Worm (Caenorhabditis elegans) whole organism, mixed stage, embryonic: ENCODE results near the gene icl-1.

Experiments used
- M03D4.4 ChIP-seq: sonication (generic microtip); optimal IDR thresholded peaks from 2 replicates; lab custom pipeline; 2017; ENCODE audit warnings: mild to moderate bottlenecking, missing genetic modification characterization, missing compliant biosample characterization
- bed-3 ChIP-seq: fragments of 200-800 bp; sonication (Bioruptor generic); optimal IDR thresholded peaks from 3 replicates; lab custom pipeline; 2018; ENCODE audit warnings: mild to moderate bottlenecking, missing genetic modification characterization, moderate library complexity, missing compliant biosample characterization
- blmp-1 ChIP-seq: fragments of 150-350 bp; optimal IDR thresholded peaks from 2 replicates; lab custom pipeline; 2014; ENCODE audit warnings: missing biosample characterization, missing genetic modification characterization
- ceh-39 ChIP-seq: fragments of 150-350 bp; optimal IDR thresholded peaks from 2 replicates; lab custom pipeline; 2014; ENCODE audit warnings: missing biosample characterization, missing genetic modification characterization
- ceh-43 ChIP-seq: fragments of 200-800 bp; sonication (Bioruptor generic); optimal IDR thresholded peaks from 2 replicates; lab custom pipeline; 2018; ENCODE audit warnings: mild to moderate bottlenecking, missing genetic modification characterization, moderate library complexity, missing compliant biosample characterization
- ceh-83 ChIP-seq: fragments of 200-800 bp; sonication (Bioruptor generic); optimal IDR thresholded peaks from 2 replicates; lab custom pipeline; 2018; ENCODE audit warnings: mild to moderate bottlenecking, missing genetic modification characterization, missing compliant biosample characterization
- cnd-1 ChIP-seq: fragments of 200-800 bp; sonication (Bioruptor generic); optimal IDR thresholded peaks from 2 replicates; lab custom pipeline; 2018; ENCODE audit warnings: mild to moderate bottlenecking, missing genetic modification characterization, missing compliant biosample characterization
- drap-1 ChIP-seq: fragments of 200-800 bp; sonication (Bioruptor generic); optimal IDR thresholded peaks from 3 replicates; lab custom pipeline; 2018; ENCODE audit warnings: mild to moderate bottlenecking, missing genetic modification characterization, missing compliant biosample characterization
- elt-1 ChIP-seq: sonication (generic microtip); optimal IDR thresholded peaks from 2 replicates; lab custom pipeline; 2017; ENCODE audit warnings: missing genetic modification characterization, mild to moderate bottlenecking, missing compliant biosample characterization, antibody characterized with exemption, moderate library complexity, borderline replicate concordance; ENCODE audit not compliant: insufficient read depth
- flh-1 ChIP-seq: fragments of 200-800 bp; sonication (Bioruptor generic); optimal IDR thresholded peaks from 2 replicates; lab custom pipeline; 2018; ENCODE audit warnings: mild to moderate bottlenecking, missing genetic modification characterization, moderate library complexity, missing compliant biosample characterization
- ham-2 ChIP-seq: fragments of 200-800 bp; sonication (Bioruptor generic); optimal IDR thresholded peaks from 2 replicates; lab custom pipeline; 2018; ENCODE audit warnings: mild to moderate bottlenecking, missing genetic modification characterization, missing compliant biosample characterization
- hlh-1 ChIP-seq: fragments of 150-350 bp; optimal IDR thresholded peaks from 2 replicates; lab custom pipeline; 2014; ENCODE audit warnings: missing biosample characterization, missing genetic modification reagents, missing genetic modification characterization
- lin-13 ChIP-seq: fragments of 150-350 bp; optimal IDR thresholded peaks from 2 replicates; lab custom pipeline; 2014; ENCODE audit warnings: missing biosample characterization, missing genetic modification characterization
- lin-32 ChIP-seq: fragments of 200-800 bp; sonication (Bioruptor generic); optimal IDR thresholded peaks from 2 replicates; lab custom pipeline; 2018; ENCODE audit warnings: mild to moderate bottlenecking, missing genetic modification characterization, missing compliant biosample characterization
- lsy-2 ChIP-seq: fragments of 150-350 bp; optimal IDR thresholded peaks from 2 replicates; lab custom pipeline; 2014; ENCODE audit warnings: missing biosample characterization, missing genetic modification characterization
- mab-5 ChIP-seq: fragments of 150-350 bp; optimal IDR thresholded peaks from 2 replicates; lab custom pipeline; 2014; ENCODE audit warnings: missing biosample characterization, missing genetic modification characterization
- mep-1 ChIP-seq: fragments of 150-350 bp; optimal IDR thresholded peaks from 2 replicates; lab custom pipeline; 2017; ENCODE audit warnings: missing biosample characterization, missing genetic modification reagents, missing genetic modification characterization, inconsistent platforms
- mls-2 ChIP-seq: sonication (generic microtip); optimal IDR thresholded peaks from 2 replicates; lab custom pipeline; 2016; ENCODE audit warnings: mild to moderate bottlenecking, missing genetic modification characterization, moderate library complexity, missing compliant biosample characterization
- nhr-12 ChIP-seq: fragments of 150-350 bp; optimal IDR thresholded peaks from 2 replicates; lab custom pipeline; 2014; ENCODE audit warnings: missing biosample characterization, missing genetic modification characterization
- nhr-2 ChIP-seq: fragments of 150-350 bp; optimal IDR thresholded peaks from 2 replicates; lab custom pipeline; 2014; ENCODE audit warnings: missing biosample characterization, missing genetic modification characterization
- nhr-237 ChIP-seq: fragments of 150-350 bp; optimal IDR thresholded peaks from 2 replicates; lab custom pipeline; 2014; ENCODE audit warnings: missing biosample characterization, missing genetic modification characterization
- nhr-76 ChIP-seq: sonication (generic microtip); optimal IDR thresholded peaks from 2 replicates; lab custom pipeline; 2017; ENCODE audit warnings: missing biosample characterization, missing genetic modification characterization
- sem-2 ChIP-seq: fragments of 200-800 bp; sonication (Bioruptor generic); optimal IDR thresholded peaks from 2 replicates; lab custom pipeline; 2018; ENCODE audit warnings: mild to moderate bottlenecking, missing genetic modification characterization, missing compliant biosample characterization
- snpc-4 ChIP-seq: fragments of 150-350 bp; optimal IDR thresholded peaks from 2 replicates; lab custom pipeline; 2014; ENCODE audit warnings: missing biosample characterization, missing genetic modification characterization
- sptf-1 ChIP-seq: sonication (generic microtip); optimal IDR thresholded peaks from 2 replicates; lab custom pipeline; 2017; ENCODE audit warnings: mild to moderate bottlenecking, missing genetic modification characterization, moderate library complexity, missing compliant biosample characterization
- tbx-8 ChIP-seq: fragments of 200-800 bp; sonication (Bioruptor generic); optimal IDR thresholded peaks from 2 replicates; lab custom pipeline; 2018; ENCODE audit warnings: mild to moderate bottlenecking, missing genetic modification characterization, moderate library complexity, missing compliant biosample characterization
- unc-120 ChIP-seq: sonication (generic microtip); optimal IDR thresholded peaks from 2 replicates; lab custom pipeline; 2017; ENCODE audit warnings: missing genetic modification characterization, missing compliant biosample characterization; ENCODE audit not compliant: poor library complexity, severe bottlenecking
- zip-8 ChIP-seq: fragments of 150-350 bp; optimal IDR thresholded peaks from 2 replicates; lab custom pipeline; 2014; ENCODE audit warnings: missing biosample characterization, missing genetic modification characterization
- ztf-11 ChIP-seq: fragments of 150-350 bp; optimal IDR thresholded peaks from 2 replicates; lab custom pipeline; 2014; ENCODE audit warnings: missing biosample characterization, missing genetic modification characterization

The icl-1 gene

DNA sequence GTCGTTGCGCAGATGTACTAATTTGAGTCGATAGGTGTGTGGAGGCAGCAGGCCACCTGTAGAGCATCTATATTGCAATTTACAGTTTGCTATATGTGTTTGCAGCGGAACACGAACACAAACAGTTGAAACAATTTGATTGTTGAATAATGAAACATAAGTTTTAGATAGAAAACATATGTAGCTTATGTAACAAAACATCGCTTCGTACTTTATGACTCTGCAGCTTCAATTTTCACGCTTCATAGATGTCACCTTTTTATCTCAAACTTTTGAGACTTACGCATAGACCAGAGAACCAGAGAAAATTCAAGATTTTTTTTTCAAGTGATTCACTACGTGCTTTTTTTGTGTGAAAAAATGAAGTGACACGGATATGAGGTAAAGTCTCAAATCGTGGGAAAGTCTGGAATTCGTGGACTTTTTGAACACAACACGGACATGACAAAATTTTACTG is 3.9 kb downstream of the icl-1 start, which contains the start of gene fbxb-72:
Gene fbxb-72, minus strand, starts transcription at position 58 of the 458 bp plus-strand sequence.
- TF ChIP-seq hlh-1 (tag; lab: Kevin White, UChicago) (peak; percentile 9), elt-1 (no peak), M03D4.4 (tag; lab: Kevin White, UChicago) (no peak), ceh-39 (tag; lab: Kevin White, UChicago) (peak; percentile 44), sptf-1 (tag; lab: Kevin White, UChicago) (peak; percentile 18), mab-5 (tag; lab: Kevin White, UChicago) (no peak)
- TF ChIP-seq, all 35 proteins: peak for 3

DNA sequence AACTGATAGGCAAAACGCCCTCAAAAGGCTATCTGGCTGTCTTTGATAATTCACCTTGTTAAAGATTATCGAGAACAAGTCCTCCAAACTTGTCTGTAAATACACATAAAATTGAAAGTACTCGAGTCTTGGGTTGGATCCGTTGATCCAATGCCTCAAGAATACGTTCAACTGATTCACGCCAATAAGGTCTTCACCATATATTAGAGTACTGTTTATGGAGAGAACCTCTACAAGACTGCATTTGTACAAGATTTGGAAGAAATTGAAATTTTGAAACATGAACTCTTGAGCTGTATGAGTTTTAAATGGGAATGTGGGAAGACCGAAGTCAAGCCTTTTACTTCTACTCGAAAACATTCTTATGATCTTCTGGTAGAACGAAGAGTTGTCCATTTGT is 4.9 kb downstream of the icl-1 start:
- TF ChIP-seq elt-1 (no peak), lin-13 (tag; lab: Kevin White, UChicago) (no peak), blmp-1 (tag; lab: Kevin White, UChicago) (no peak), ceh-83 (GFP tag; lab: Kevin White, UChicago) (no peak), nhr-2 (no peak), drap-1 (GFP tag; lab: Kevin White, UChicago) (no peak), unc-120 (tag; lab: Kevin White, UChicago) (no peak), ceh-43 (GFP tag; lab: Kevin White, UChicago) (no peak), sptf-1 (tag; lab: Kevin White, UChicago) (no peak), hlh-1 (tag; lab: Kevin White, UChicago) (no peak), tbx-8 (GFP tag; lab: Kevin White, UChicago) (no peak), M03D4.4 (tag; lab: Kevin White, UChicago) (no peak), lsy-2 (tag; lab: Kevin White, UChicago) (no peak), ceh-39 (tag; lab: Kevin White, UChicago) (no peak), cnd-1 (no peak), ztf-11 (tag; lab: Kevin White, UChicago) (no peak), mls-2 (tag; lab: Kevin White, UChicago) (no peak)
- TF ChIP-seq, all 35 proteins: peak for 0

ce11 chrV:719731-720130 is 8.1 kb downstream of the icl-1 start, which contains the start of gene srbc-40:
TSS of gene srbc-40 (minus strand) at chrV:719831.
- TF ChIP-seq mls-2 (tag; lab: Kevin White, UChicago) (no peak), mep-1 (no peak), ceh-43 (GFP tag; lab: Kevin White, UChicago) (no peak), ceh-39 (tag; lab: Kevin White, UChicago) (no peak)

ce11 chrV:712882-713281 is 14.9 kb downstream of the icl-1 start, which contains the start of gene cyp-33C11:
TSS of gene cyp-33C11 (minus strand) at chrV:712982.
- TF ChIP-seq mep-1 (no peak), mab-5 (tag; lab: Kevin White, UChicago) (no peak), M03D4.4 (tag; lab: Kevin White, UChicago) (no peak), lin-32 (no peak), sptf-1 (tag; lab: Kevin White, UChicago) (no peak), bed-3 (GFP tag; lab: Kevin White, UChicago) (no peak), ztf-11 (tag; lab: Kevin White, UChicago) (no peak), nhr-237 (tag; lab: Kevin White, UChicago) (no peak), ham-2 (no peak), cnd-1 (no peak), zip-8 (no peak), drap-1 (GFP tag; lab: Kevin White, UChicago) (no peak), sem-2 (GFP tag; lab: Kevin White, UChicago) (no peak), snpc-4 (tag; lab: Kevin White, UChicago) (no peak)

DNA sequence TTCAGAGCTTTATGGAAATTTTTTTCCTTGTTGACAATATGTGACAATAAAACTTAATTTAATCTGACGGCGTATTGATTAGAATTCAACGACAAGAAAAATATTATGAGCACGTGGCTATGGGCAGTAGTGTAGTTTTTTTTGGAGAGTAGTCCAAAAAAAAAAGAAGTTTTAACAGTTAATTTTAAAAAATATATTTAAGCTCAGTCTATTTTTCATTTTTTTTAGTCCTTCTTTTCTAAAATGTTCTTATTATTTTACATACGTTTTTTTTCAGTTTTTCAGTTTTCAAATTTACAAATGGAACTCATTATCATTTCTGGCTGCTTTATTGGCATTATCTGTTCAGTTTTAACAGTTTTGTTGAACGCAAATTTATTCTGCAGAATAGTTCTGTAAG is 19.0 kb downstream of the icl-1 start, which contains the start of gene srbc-39:
Gene srbc-39, plus strand, starts transcription at position 301 of the 400 bp plus-strand sequence.
- no peak for TF ChIP-seq flh-1 (GFP tag; lab: Kevin White, UChicago)
- no peak for TF ChIP-seq mab-5 (tag; lab: Kevin White, UChicago)
- TF ChIP-seq ceh-43 (GFP tag; lab: Kevin White, UChicago), result no peak
- no peak for TF ChIP-seq nhr-12 (tag; lab: Kevin White, UChicago)
- TF ChIP-seq lsy-2 (tag; lab: Kevin White, UChicago), result no peak
- no peak for TF ChIP-seq ceh-83 (GFP tag; lab: Kevin White, UChicago)
- no peak for TF ChIP-seq nhr-76 (tag; lab: Kevin White, UChicago)
- no peak for TF ChIP-seq nhr-237 (tag; lab: Kevin White, UChicago)
